Fruit fly (Drosophila melanogaster) whole organism, embryonic: Measurements from ENCODE around the gene CG4730.
A peak's percentile ranks its signal among the peaks of the same experiment; 100 is the strongest.

Experiments used
- Aef1 ChIP-seq: fragments of 200-800 bp; sonication (Bioruptor generic); IDR thresholded peaks from 3 replicates; pipeline ENCODE4 v1.3.6; 2022; ENCODE audit warnings: missing biosample characterization, missing genetic modification characterization
- B-H1 ChIP-seq: fragments of 200-800 bp; sonication (Bioruptor generic); IDR thresholded peaks from 3 replicates; pipeline ENCODE4 v1.3.6; 2022; ENCODE audit warnings: missing biosample characterization, missing genetic modification characterization
- CG10147 ChIP-seq: fragments of 200-800 bp; sonication (Bioruptor generic); optimal IDR thresholded peaks from 2 replicates; lab custom pipeline; 2019; ENCODE audit warnings: missing biosample characterization, mild to moderate bottlenecking, missing genetic modification characterization, moderate library complexity
- CG11398 ChIP-seq: fragments of 200-800 bp; sonication (Bioruptor generic); optimal IDR thresholded peaks from 2 replicates; lab custom pipeline; 2016; ENCODE audit warnings: missing biosample characterization, missing genetic modification characterization
- CG12659 ChIP-seq: fragments of 200-800 bp; sonication (Bioruptor generic); optimal IDR thresholded peaks from 3 replicates; lab custom pipeline; 2017; ENCODE audit warnings: mild to moderate bottlenecking, missing biosample characterization, missing genetic modification reagents, missing genetic modification characterization
- CG14050 ChIP-seq: fragments of 200-800 bp; sonication (Bioruptor generic); IDR thresholded peaks from 3 replicates; pipeline ENCODE4 v1.3.6; 2022; ENCODE audit warnings: missing biosample characterization, missing genetic modification characterization
- CG1529 ChIP-seq: fragments of 200-800 bp; sonication (Bioruptor generic); optimal IDR thresholded peaks from 3 replicates; lab custom pipeline; 2018; ENCODE audit warnings: missing biosample characterization, missing genetic modification characterization
- CG1647 ChIP-seq: fragments of 200-800 bp; sonication (Bioruptor generic); optimal IDR thresholded peaks from 3 replicates; lab custom pipeline; 2016; ENCODE audit warnings: missing biosample characterization, missing genetic modification characterization
- CG17568 ChIP-seq: fragments of 200-800 bp; sonication (Bioruptor generic); optimal IDR thresholded peaks from 2 replicates; lab custom pipeline; 2018; ENCODE audit warnings: missing biosample characterization, mild to moderate bottlenecking, missing genetic modification characterization, moderate library complexity
- CG1792 ChIP-seq: fragments of 200-800 bp; sonication (Bioruptor generic); optimal IDR thresholded peaks from 2 replicates; lab custom pipeline; 2016; ENCODE audit warnings: missing biosample characterization, missing genetic modification characterization
- CG18011 ChIP-seq: fragments of 200-800 bp; sonication (Bioruptor generic); optimal IDR thresholded peaks from 2 replicates; lab custom pipeline; 2017; ENCODE audit warnings: missing biosample characterization, missing genetic modification characterization, mild to moderate bottlenecking, moderate library complexity, missing genotype
- CG2202 ChIP-seq: fragments of 200-800 bp; sonication (Bioruptor generic); optimal IDR thresholded peaks from 2 replicates; lab custom pipeline; 2018; ENCODE audit warnings: missing biosample characterization, mild to moderate bottlenecking, missing genetic modification characterization
- CG2889 ChIP-seq: fragments of 200-800 bp; sonication (Bioruptor generic); IDR thresholded peaks from 3 replicates; pipeline ENCODE4 v1.3.6; 2022; ENCODE audit warnings: missing biosample characterization, missing genetic modification characterization
- CG31224 ChIP-seq: fragments of 200-800 bp; sonication (Bioruptor generic); IDR thresholded peaks from 2 replicates; pipeline ENCODE4 v1.3.6; 2022; ENCODE audit warnings: missing biosample characterization, missing genetic modification characterization
- CG31365 ChIP-seq: fragments of 200-800 bp; sonication (Bioruptor generic); optimal IDR thresholded peaks from 2 replicates; lab custom pipeline; 2018; ENCODE audit warnings: missing biosample characterization, mild to moderate bottlenecking, missing genetic modification characterization
- CG32767 ChIP-seq: fragments of 200-800 bp; sonication (Bioruptor generic); IDR thresholded peaks from 2 replicates; pipeline ENCODE4 v1.3.6; 2022; ENCODE audit warnings: missing biosample characterization, missing genetic modification characterization
- CG33557 ChIP-seq: fragments of 200-800 bp; sonication (Bioruptor generic); optimal IDR thresholded peaks from 2 replicates; lab custom pipeline; 2019; ENCODE audit warnings: missing biosample characterization, mild to moderate bottlenecking, missing genetic modification characterization, moderate library complexity
- CG6689 ChIP-seq: fragments of 200-800 bp; sonication (Bioruptor generic); IDR thresholded peaks from 2 replicates; pipeline ENCODE4 v1.3.6; 2022; ENCODE audit warnings: missing biosample characterization, missing genetic modification characterization
- CG8290 ChIP-seq, 3 experiments: fragments of 200-800 bp; sonication (Bioruptor generic); optimal IDR thresholded peaks; 2 replicates each; lab custom pipeline; 2016 to 2019; ENCODE audit warnings: missing biosample characterization in 3 of 3, missing genetic modification characterization in 3 of 3, mild to moderate bottlenecking in 2 of 3, moderate library complexity in 1 of 3
- Dp ChIP-seq: fragments of 200-800 bp; sonication (Bioruptor generic); optimal IDR thresholded peaks from 2 replicates; lab custom pipeline; 2018; ENCODE audit warnings: missing biosample characterization, mild to moderate bottlenecking, missing genetic modification characterization, moderate library complexity
- Ets65A ChIP-seq: fragments of 200-800 bp; sonication (Bioruptor generic); peaks from one replicate; lab custom pipeline; 2016; ENCODE audit warnings: missing biosample characterization, missing genetic modification characterization
- Hr51 ChIP-seq, 2 experiments: fragments of 200-800 bp; sonication (Bioruptor generic); optimal IDR thresholded peaks; 2 replicates in 1 of 2; 3 replicates in 1 of 2; lab custom pipeline; 2016 to 2018; ENCODE audit warnings: missing biosample characterization in 2 of 2, missing genetic modification characterization in 2 of 2, mild to moderate bottlenecking in 1 of 2, moderate library complexity in 1 of 2
- MBD-R2 ChIP-seq: fragments of 200-800 bp; sonication (Bioruptor generic); IDR thresholded peaks from 2 replicates; pipeline ENCODE4 v1.3.6; 2022; ENCODE audit warnings: missing biosample characterization, missing genetic modification characterization
- Med ChIP-seq: fragments of 200-800 bp; sonication (Bioruptor generic); peaks from one replicate; lab custom pipeline; 2016; ENCODE audit warnings: missing biosample characterization, missing genetic modification characterization, mild to moderate bottlenecking, inconsistent platforms, moderate library complexity
- Mrtf ChIP-seq: fragments of 200-800 bp; sonication (Bioruptor generic); IDR thresholded peaks from 3 replicates; pipeline ENCODE4 v1.3.6; 2022; ENCODE audit warnings: missing biosample characterization, missing genetic modification characterization
- Stat92E ChIP-seq, 3 experiments: fragments of >200 bp in 2 of 3; fragments of 200-800 bp in 1 of 3; sonication (Bioruptor generic) in 1 of 3; optimal IDR thresholded peaks; 2 replicates each; lab custom pipeline; 2017 to 2019; ENCODE audit warnings: missing biosample characterization in 3 of 3, missing genetic modification characterization in 3 of 3, mild to moderate bottlenecking in 1 of 3, moderate library complexity in 1 of 3
- Vsx1 ChIP-seq: fragments of 200-800 bp; sonication (Bioruptor generic); optimal IDR thresholded peaks from 2 replicates; lab custom pipeline; 2017; ENCODE audit warnings: missing biosample characterization, mild to moderate bottlenecking, missing genetic modification characterization, missing genetic modification reagents
- al ChIP-seq: fragments of 200-800 bp; sonication (Bioruptor generic); IDR thresholded peaks from 2 replicates; pipeline ENCODE4 v1.3.6; 2022; ENCODE audit warnings: missing biosample characterization, missing genetic modification characterization
- ara ChIP-seq: fragments of 200-800 bp; sonication (Bioruptor generic); IDR thresholded peaks from 2 replicates; pipeline ENCODE4 v1.3.6; 2022; ENCODE audit warnings: missing biosample characterization, missing genetic modification characterization
- bigmax ChIP-seq: fragments of 200-800 bp; sonication (Bioruptor generic); optimal IDR thresholded peaks from 2 replicates; lab custom pipeline; 2018; ENCODE audit warnings: missing biosample characterization, mild to moderate bottlenecking, missing genetic modification characterization
- br ChIP-seq: fragments of >200 bp; optimal IDR thresholded peaks from 2 replicates; lab custom pipeline; 2017
- corto ChIP-seq: fragments of 200-800 bp; sonication (Bioruptor generic); optimal IDR thresholded peaks from 2 replicates; lab custom pipeline; 2016; ENCODE audit warnings: missing biosample characterization, mild to moderate bottlenecking, missing genetic modification characterization, moderate library complexity
- dpn ChIP-seq, 2 experiments: fragments of 200-800 bp; sonication (Bioruptor generic); optimal IDR thresholded peaks; 3 replicates each; lab custom pipeline; 2016; ENCODE audit warnings: missing biosample characterization in 2 of 2, missing genetic modification characterization in 2 of 2
- gro ChIP-seq: fragments of 200-800 bp; sonication (Bioruptor generic); optimal IDR thresholded peaks from 2 replicates; lab custom pipeline; 2016; ENCODE audit warnings: missing biosample characterization, missing genetic modification characterization
- gt ChIP-seq: fragments of 200-800 bp; sonication (Bioruptor generic); IDR thresholded peaks from 2 replicates; pipeline ENCODE4 v1.3.6; 2022; ENCODE audit warnings: missing biosample characterization, missing genetic modification characterization
- kah ChIP-seq: fragments of 200-800 bp; sonication (Bioruptor generic); optimal IDR thresholded peaks from 2 replicates; lab custom pipeline; 2018; ENCODE audit warnings: missing biosample characterization, mild to moderate bottlenecking, missing genetic modification characterization
- kni ChIP-seq: fragments of 200-800 bp; sonication (Bioruptor generic); optimal IDR thresholded peaks from 3 replicates; lab custom pipeline; 2017; ENCODE audit warnings: mild to moderate bottlenecking, missing biosample characterization, missing genetic modification reagents, missing genetic modification characterization
- lola ChIP-seq, 3 experiments: fragments of >200 bp in 2 of 3; fragments of 200-800 bp in 1 of 3; sonication (Bioruptor generic) in 1 of 3; optimal IDR thresholded peaks; 2 replicates each; lab custom pipeline; 2017 to 2019; ENCODE audit warnings: missing biosample characterization in 3 of 3, missing genetic modification characterization in 3 of 3, mild to moderate bottlenecking in 1 of 3, moderate library complexity in 1 of 3
- lov ChIP-seq, 2 experiments: fragments of 200-800 bp in 1 of 2; fragments of >200 bp in 1 of 2; sonication (Bioruptor generic) in 1 of 2; IDR thresholded peaks in 1 of 2; optimal IDR thresholded peaks in 1 of 2; 2 replicates in 1 of 2; 3 replicates in 1 of 2; pipeline versions ENCODE4 v1.3.6 to Lab custom; 2017 to 2022; ENCODE audit warnings: missing biosample characterization in 1 of 2, missing genetic modification characterization in 1 of 2
- p53 ChIP-seq: fragments of 200-800 bp; sonication (Bioruptor generic); optimal IDR thresholded peaks from 2 replicates; lab custom pipeline; 2016; ENCODE audit warnings: missing biosample characterization, missing genetic modification characterization
- pita ChIP-seq: fragments of 200-800 bp; sonication (Bioruptor generic); optimal IDR thresholded peaks from 2 replicates; lab custom pipeline; 2017; ENCODE audit warnings: missing biosample characterization, mild to moderate bottlenecking, missing genetic modification characterization
- pnt ChIP-seq: fragments of 200-800 bp; sonication (Bioruptor generic); optimal IDR thresholded peaks from 3 replicates; lab custom pipeline; 2016; ENCODE audit warnings: missing biosample characterization, missing genetic modification characterization
- prd ChIP-seq, 3 experiments: fragments of >200 bp in 2 of 3; fragments of 200-800 bp in 1 of 3; sonication (Bioruptor generic) in 1 of 3; optimal IDR thresholded peaks in 2 of 3; IDR thresholded peaks in 1 of 3; 2 replicates in 2 of 3; 3 replicates in 1 of 3; pipeline versions ENCODE4 v1.3.6 to Lab custom; 2017 to 2022; ENCODE audit warnings: missing biosample characterization in 1 of 3, missing genetic modification characterization in 1 of 3
- pzg ChIP-seq: fragments of 200-800 bp; sonication (Bioruptor generic); optimal IDR thresholded peaks from 3 replicates; lab custom pipeline; 2018; ENCODE audit warnings: missing biosample characterization, mild to moderate bottlenecking, missing genetic modification characterization, moderate library complexity
- schlank ChIP-seq: fragments of 200-800 bp; sonication (Bioruptor generic); optimal IDR thresholded peaks from 2 replicates; lab custom pipeline; 2018; ENCODE audit warnings: missing biosample characterization, mild to moderate bottlenecking, missing genetic modification characterization
- sd ChIP-seq: fragments of 200-800 bp; sonication (Bioruptor generic); optimal IDR thresholded peaks from 3 replicates; lab custom pipeline; 2018; ENCODE audit warnings: missing biosample characterization, mild to moderate bottlenecking, missing genetic modification characterization, moderate library complexity
- sqz ChIP-seq: fragments of 200-800 bp; sonication (Bioruptor generic); optimal IDR thresholded peaks from 3 replicates; lab custom pipeline; 2018; ENCODE audit warnings: missing biosample characterization, mild to moderate bottlenecking, missing genetic modification characterization
- wdn ChIP-seq: fragments of 200-800 bp; sonication (Bioruptor generic); IDR thresholded peaks from 2 replicates; pipeline ENCODE4 v1.3.6; 2022; ENCODE audit warnings: missing biosample characterization, missing genetic modification characterization
- z ChIP-seq: fragments of 200-800 bp; sonication (Bioruptor generic); IDR thresholded peaks from 3 replicates; pipeline ENCODE4 v1.3.6; 2022; ENCODE audit warnings: missing biosample characterization, missing genetic modification characterization

The CG4730 gene

DNA sequence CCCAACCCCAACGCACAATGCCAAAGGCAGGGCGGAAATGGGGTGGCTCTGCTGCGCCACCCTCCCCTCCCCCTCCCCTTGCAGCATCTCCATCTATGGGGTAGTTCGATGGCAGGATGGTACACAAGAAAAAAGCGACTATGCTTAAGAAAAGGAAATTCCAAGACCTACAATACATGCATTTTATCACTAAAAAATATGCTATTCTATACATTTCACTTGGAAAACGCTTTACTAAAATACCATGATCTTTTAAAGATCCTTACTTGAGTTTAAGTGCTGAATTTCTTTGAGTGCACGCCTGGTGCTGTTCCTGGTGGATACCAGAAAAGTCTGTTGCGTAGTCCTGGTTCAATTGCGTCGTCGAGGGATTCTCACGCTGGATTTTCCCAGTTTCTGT, 47.4 kb downstream of the CG4730 start (continued):
- no peak for TF ChIP-seq CG31224 (GFP tag; lab: Robert Waterston, UW)
- TF ChIP-seq gro: no peak
- TF ChIP-seq schlank (tag; lab: Kevin White, UChicago): peak; percentile 34
- TF ChIP-seq CG18011 (GFP tag; lab: Kevin White, UChicago): no peak
- peak; percentile 66 for TF ChIP-seq CG2889 (GFP tag; lab: Robert Waterston, UW)
- TF ChIP-seq CG1529: peak; percentile 45
- TF ChIP-seq dpn (GFP tag; optimal IDR thresholded peaks at IDR 0.05; lab: Kevin White, UChicago): peak; percentile 60 to 67
- TF ChIP-seq Med (GFP tag; lab: Kevin White, UChicago): peak; percentile 95
- TF ChIP-seq p53 (GFP tag; lab: Kevin White, UChicago): no peak
- peak; percentile 5 for TF ChIP-seq CG33557 (GFP tag; lab: Kevin White, UChicago)
- 0 out of 2 replicates have a peak, but pooled peaks have one; percentile 28 for TF ChIP-seq al (GFP tag; lab: Robert Waterston, UW)
- peak; percentile 31 for TF ChIP-seq CG31365 (tag; lab: Kevin White, UChicago)
- peak; percentile 54 for TF ChIP-seq CG12659 (GFP tag; lab: Kevin White, UChicago)
- no peak for TF ChIP-seq sqz
- peak; percentile 64; the same call in 2 of the 3 replicates for TF ChIP-seq Aef1
- peak; percentile 37 to 71 for TF ChIP-seq Hr51 (GFP tag; optimal IDR thresholded peaks at IDR 0.05; lab: Kevin White, UChicago)
- no peak for TF ChIP-seq z (GFP tag; lab: Robert Waterston, UW)
- peak; percentile 40 for TF ChIP-seq CG1647
- TF ChIP-seq CG11398 (GFP tag; lab: Kevin White, UChicago): peak; percentile 25
- peak; percentile 46 for TF ChIP-seq sd (tag; lab: Kevin White, UChicago)
- TF ChIP-seq Ets65A (GFP tag; lab: Kevin White, UChicago): peak; percentile 92
- TF ChIP-seq gt (GFP tag; lab: Robert Waterston, UW): peak; percentile 40; the same call in 1 of the 2 replicates
- no peak for TF ChIP-seq Stat92E (GFP tag; optimal IDR thresholded peaks at IDR 0.05; lab: Kevin White, UChicago)
- peak; percentile 34; the same call in 1 of the 2 replicates for TF ChIP-seq MBD-R2 (GFP tag; lab: Robert Waterston, UW)
- no peak for TF ChIP-seq br (lab: Kevin White, UChicago)
- TF ChIP-seq pita (GFP tag; lab: Kevin White, UChicago): no peak
- peak; percentile 64 for TF ChIP-seq CG10147 (GFP tag; lab: Kevin White, UChicago)
- no peak for TF ChIP-seq corto (GFP tag; lab: Kevin White, UChicago)
- peak; percentile 76 for TF ChIP-seq CG6689 (GFP tag; lab: Robert Waterston, UW)
- no peak for TF ChIP-seq bigmax (GFP tag; lab: Kevin White, UChicago)
- TF ChIP-seq lola (GFP tag; optimal IDR thresholded peaks at IDR 0.05; lab: Kevin White, UChicago): peak in 1 of 3 experiments; percentile 39
- no peak for TF ChIP-seq CG8290 (GFP tag; optimal IDR thresholded peaks at IDR 0.05; lab: Kevin White, UChicago)
- peak in 1 of 2 experiments; percentile 14 for TF ChIP-seq CG8290 (tag; optimal IDR thresholded peaks at IDR 0.05; lab: Kevin White, UChicago)
- peak; percentile 72 for TF ChIP-seq pnt
- peak; percentile 72 for TF ChIP-seq CG32767 (GFP tag; lab: Robert Waterston, UW)
- peak; percentile 38; the same call in 1 of the 2 replicates for TF ChIP-seq wdn (GFP tag; lab: Robert Waterston, UW)
- TF ChIP-seq CG2202: no peak
- TF ChIP-seq pzg (GFP tag; lab: Kevin White, UChicago): no peak
- TF ChIP-seq prd (optimal IDR thresholded peaks at IDR 0.05; lab: Kevin White, UChicago): no peak
- TF ChIP-seq prd (GFP tag; IDR thresholded peaks at IDR 0.05; lab: Robert Waterston, UW): peak; percentile 84
- TF ChIP-seq CG1792 (GFP tag; lab: Kevin White, UChicago): peak; percentile 61
- TF ChIP-seq CG17568 (GFP tag; lab: Kevin White, UChicago): peak; percentile 41
- no peak for TF ChIP-seq lov (optimal IDR thresholded peaks at IDR 0.05; lab: Kevin White, UChicago)
- TF ChIP-seq lov (GFP tag; IDR thresholded peaks at IDR 0.05; lab: Robert Waterston, UW): no peak
- no peak for TF ChIP-seq Dp
- TF ChIP-seq CG14050 (GFP tag; lab: Robert Waterston, UW): peak; percentile 57; the same call in 2 of the 3 replicates
- peak; percentile 20 for TF ChIP-seq kni (GFP tag; lab: Kevin White, UChicago)
- TF ChIP-seq B-H1 (GFP tag; lab: Robert Waterston, UW): peak; percentile 64
- TF ChIP-seq Vsx1 (GFP tag; lab: Kevin White, UChicago): no peak
- peak; percentile 2 for TF ChIP-seq kah
- TF ChIP-seq ara: peak; percentile 81
- TF ChIP-seq Mrtf (GFP tag; lab: Robert Waterston, UW): peak; percentile 56; the same call in 1 of the 3 replicates
